Worm (Caenorhabditis elegans): ENCODE results near the gene aipr-1.

Gene aipr-1

ce11 chrII:6588605-6589292 is 5.3 kb downstream of the aipr-1 start, which contains the start of gene icd-1 (continued):
- 0 out of 2 replicates have a peak, but pooled peaks have one; percentile 25 for TF ChIP-seq ztf-28 (GFP tag; IDR thresholded peaks at IDR 0.05)
- peak; percentile 85 for TF ChIP-seq lir-1 (GFP tag; conservative IDR thresholded peaks at IDR 0.05)
- no peak for TF ChIP-seq nhr-120 (GFP tag; IDR thresholded peaks at IDR 0.05)
- TF ChIP-seq ztf-3 (GFP tag; optimal IDR thresholded peaks at IDR 0.05) = peak; percentile 30
- TF ChIP-seq C17E4.6 (GFP tag; IDR thresholded peaks at IDR 0.05) = peak; percentile 57; the same call in 1 of the 2 replicates
- TF ChIP-seq egl-44 (GFP tag; IDR thresholded peaks at IDR 0.05) = 0 out of 2 replicates have a peak, but pooled peaks have one; percentile 33

- peak; percentile 36 for TF ChIP-seq F52B5.7 (tag; optimal IDR thresholded peaks at IDR 0.05)
- peak; percentile 13 for TF ChIP-seq mes-4 (tag; optimal IDR thresholded peaks at IDR 0.05)
- peak in 1 of 2 experiments; percentile 35 for TF ChIP-seq let-607 (tag; optimal IDR thresholded peaks at IDR 0.05)
- no peak for TF ChIP-seq F55B11.4 (tag; optimal IDR thresholded peaks at IDR 0.05; ENCODE audit: borderline replicate concordance, insufficient read depth)
- peak; percentile 34 for TF ChIP-seq dpff-1 (tag; optimal IDR thresholded peaks at IDR 0.05)
- TF ChIP-seq nhr-80 (tag; optimal IDR thresholded peaks at IDR 0.05) = no peak
- TF ChIP-seq ztf-6 (GFP tag; IDR thresholded peaks at IDR 0.05) = no peak
- peak; percentile 49 for TF ChIP-seq hmg-1.2 (GFP tag; IDR thresholded peaks at IDR 0.05)
- TF ChIP-seq mcd-1 (GFP tag; IDR thresholded peaks at IDR 0.05) = peak; percentile 44
- no peak for TF ChIP-seq K11D2.4 (GFP tag; IDR thresholded peaks at IDR 0.05)
- TF ChIP-seq ceh-58 (GFP tag; IDR thresholded peaks at IDR 0.05) = peak; percentile 76; the same call in 1 of the 2 replicates
- no peak for TF ChIP-seq aptf-2 (GFP tag; conservative IDR thresholded peaks at IDR 0.05)
- TF ChIP-seq B0035.1 (tag; optimal IDR thresholded peaks at IDR 0.05) = peak; percentile 29
- no peak for TF ChIP-seq ztf-28 (GFP tag; IDR thresholded peaks at IDR 0.05)
- peak; percentile 62; the same call in 1 of the 2 replicates for TF ChIP-seq C17E4.6 (GFP tag; IDR thresholded peaks at IDR 0.05)
- TF ChIP-seq unc-62 (GFP tag; optimal IDR thresholded peaks at IDR 0.05) = no peak
- no peak for TF ChIP-seq sptf-2 (GFP tag; optimal IDR thresholded peaks at IDR 0.05)
- no peak for TF ChIP-seq cebp-1 (GFP tag; IDR thresholded peaks at IDR 0.05)
- TF ChIP-seq cebp-1 (tag; optimal IDR thresholded peaks at IDR 0.05) = peak; percentile 54
- peak; percentile 24 for TF ChIP-seq ztf-18 (tag; optimal IDR thresholded peaks at IDR 0.05)
- peak; percentile 53 for TF ChIP-seq F10E7.11 (tag; optimal IDR thresholded peaks at IDR 0.05)
- peak; percentile 36; the same call in 1 of the 2 replicates for TF ChIP-seq D2030.7 (GFP tag; IDR thresholded peaks at IDR 0.05)
- TF ChIP-seq madf-10 (tag; optimal IDR thresholded peaks at IDR 0.05) = peak; percentile 34
- TF ChIP-seq madf-6 (GFP tag; IDR thresholded peaks at IDR 0.05) = peak; percentile 89
- TF ChIP-seq nhr-90 (tag; optimal IDR thresholded peaks at IDR 0.05) = no peak
- no peak for TF ChIP-seq F22D6.2 (tag; optimal IDR thresholded peaks at IDR 0.05)
- no peak for TF ChIP-seq ZK185.1 (tag; optimal IDR thresholded peaks at IDR 0.05; ENCODE audit: poor library complexity, severe bottlenecking)
- no peak for TF ChIP-seq T26A5.8 (tag; optimal IDR thresholded peaks at IDR 0.05)
- no peak for TF ChIP-seq Y79H2A.3 (GFP tag; conservative IDR thresholded peaks at IDR 0.05)
- 0 out of 2 replicates have a peak, but pooled peaks have one; percentile 4 for TF ChIP-seq B0019.2 (GFP tag; conservative IDR thresholded peaks at IDR 0.05)
- no peak for TF ChIP-seq ztf-22 (GFP tag; optimal IDR thresholded peaks at IDR 0.05)
- TF ChIP-seq sea-2 (GFP tag; IDR thresholded peaks at IDR 0.05) = no peak
- TF ChIP-seq F57A8.1 (GFP tag; optimal IDR thresholded peaks at IDR 0.05) = no peak
- no peak for TF ChIP-seq lsy-27 (tag; optimal IDR thresholded peaks at IDR 0.05; ENCODE audit: borderline replicate concordance, insufficient read depth)
- TF ChIP-seq ztf-26 (tag; optimal IDR thresholded peaks at IDR 0.05) = peak; percentile 34
- no peak for TF ChIP-seq lin-40 (tag; optimal IDR thresholded peaks at IDR 0.05)
- TF ChIP-seq madf-3 (GFP tag; IDR thresholded peaks at IDR 0.05) = peak; percentile 94
- peak; percentile 60; the same call in 1 of the 2 replicates for TF ChIP-seq aptf-3 (GFP tag; IDR thresholded peaks at IDR 0.05)
- TF ChIP-seq gei-17 (GFP tag; optimal IDR thresholded peaks at IDR 0.05) = no peak
- peak; percentile 17 for TF ChIP-seq lsl-1 (GFP tag; optimal IDR thresholded peaks at IDR 0.05)
- peak; percentile 94 for TF ChIP-seq B0336.3 (GFP tag; IDR thresholded peaks at IDR 0.05)
Measured at ce11 chrII:6587264-6587870, 6.7 kb downstream of the aipr-1 start, which contains the start of gene C56C10.7. TSS of gene C56C10.7 (minus strand) at chrII:6587575.

Data from whole organism, young adult.